Worm (Caenorhabditis elegans) whole organism, L4/young adult: ENCODE data around the gene sru-27.

Experiments used
- W03F9.2 ChIP-seq: fragments of 150-350 bp; optimal IDR thresholded peaks from 2 replicates; lab custom pipeline; 2014; ENCODE audit warnings: missing biosample characterization, missing genetic modification characterization
- dao-5 ChIP-seq: sonication (generic microtip); optimal IDR thresholded peaks from 2 replicates; lab custom pipeline; 2016; ENCODE audit warnings: missing genotype, missing genetic modification characterization, moderate library complexity, missing compliant biosample characterization
- him-1 ChIP-seq: sonication (generic microtip); optimal IDR thresholded peaks from 2 replicates; lab custom pipeline; 2016; ENCODE audit warnings: missing genotype, missing genetic modification reagents, missing genetic modification characterization, missing compliant biosample characterization

The sru-27 gene

ce11 chrV:1495334-1495733 is 3.9 kb upstream of the sru-27 start, which contains the start of gene C38C3.3:
C38C3.3 (plus strand) TSS chrV:1495634.
- TF ChIP-seq W03F9.2 (tag; lab: Kevin White, UChicago) (no peak), him-1 (tag; lab: Kevin White, UChicago) (no peak), dao-5 (no peak)

- TF ChIP-seq him-1 (tag; lab: Kevin White, UChicago), result no peak
- no peak for TF ChIP-seq dao-5
- no peak for TF ChIP-seq W03F9.2 (tag; lab: Kevin White, UChicago)
Observed at ce11 chrV:1495752-1496151, 3.5 kb upstream of the sru-27 start.

ce11 chrV:1505995-1506394 is 6.8 kb downstream of the sru-27 start, which contains the start of gene sru-28:
sru-28 (plus strand) TSS chrV:1506295.
- TF ChIP-seq dao-5 (no peak), him-1 (tag; lab: Kevin White, UChicago) (no peak), W03F9.2 (tag; lab: Kevin White, UChicago) (no peak)

- no peak for TF ChIP-seq dao-5
- TF ChIP-seq W03F9.2 (tag; lab: Kevin White, UChicago), result no peak
- no peak for TF ChIP-seq him-1 (tag; lab: Kevin White, UChicago)
Observed at ce11 chrV:1511537-1511936, 12.3 kb downstream of the sru-27 start, which contains the start of gene nhr-260. nhr-260 (minus strand) TSS chrV:1511637.

ce11 chrV:1521845-1522244 is 22.6 kb downstream of the sru-27 start, which contains the start of gene str-240:
str-240 (minus strand) TSS chrV:1521945.
- TF ChIP-seq him-1 (tag; lab: Kevin White, UChicago), result no peak
- no peak for TF ChIP-seq dao-5
- TF ChIP-seq W03F9.2 (tag; lab: Kevin White, UChicago), result no peak

- TF ChIP-seq W03F9.2 (tag; lab: Kevin White, UChicago), result no peak
- no peak for TF ChIP-seq dao-5
- no peak for TF ChIP-seq him-1 (tag; lab: Kevin White, UChicago)
Observed at ce11 chrV:1522485-1522884, 23.2 kb downstream of the sru-27 start, which contains the start of gene str-243. str-243 (plus strand) TSS chrV:1522785.

ce11 chrV:1527985-1528384 is 28.7 kb downstream of the sru-27 start, which contains the start of gene str-236:
str-236 (minus strand) TSS chrV:1528085.
- TF ChIP-seq dao-5, result no peak
- no peak for TF ChIP-seq W03F9.2 (tag; lab: Kevin White, UChicago)
- no peak for TF ChIP-seq him-1 (tag; lab: Kevin White, UChicago)

ce11 chrV:1531159-1531558 is 31.9 kb downstream of the sru-27 start, which contains the start of gene K02H11.4:
K02H11.4 (minus strand) TSS chrV:1531259.
- TF ChIP-seq dao-5, result no peak
- TF ChIP-seq him-1 (tag; lab: Kevin White, UChicago), result no peak
- TF ChIP-seq W03F9.2 (tag; lab: Kevin White, UChicago), result no peak

ce11 chrV:1532455-1532854 is 33.2 kb downstream of the sru-27 start:
- TF ChIP-seq dao-5 (no peak), him-1 (tag; lab: Kevin White, UChicago) (no peak), W03F9.2 (tag; lab: Kevin White, UChicago) (no peak)

- TF ChIP-seq W03F9.2 (tag; lab: Kevin White, UChicago) (no peak), dao-5 (no peak), him-1 (tag; lab: Kevin White, UChicago) (no peak)
Observed at ce11 chrV:1534315-1534714, 35.1 kb downstream of the sru-27 start, which contains the start of gene trx-5. trx-5 (minus strand) TSS chrV:1534415.

- TF ChIP-seq him-1 (tag; lab: Kevin White, UChicago) (no peak), dao-5 (no peak), W03F9.2 (tag; lab: Kevin White, UChicago) (no peak)
Observed at ce11 chrV:1536979-1537378, 37.7 kb downstream of the sru-27 start, which contains the start of gene K02H11.9. K02H11.9 (minus strand) TSS chrV:1537079.

- TF ChIP-seq dao-5, result no peak
- no peak for TF ChIP-seq him-1 (tag; lab: Kevin White, UChicago)
- TF ChIP-seq W03F9.2 (tag; lab: Kevin White, UChicago), result no peak
Observed at ce11 chrV:1538842-1539241, 39.6 kb downstream of the sru-27 start.

ce11 chrV:1540249-1540648 is 41.0 kb downstream of the sru-27 start:
- TF ChIP-seq dao-5 (no peak), him-1 (tag; lab: Kevin White, UChicago) (no peak), W03F9.2 (tag; lab: Kevin White, UChicago) (no peak)

- TF ChIP-seq dao-5, result no peak
- no peak for TF ChIP-seq him-1 (tag; lab: Kevin White, UChicago)
Observed at ce11 chrV:1541786-1542185, 42.5 kb downstream of the sru-27 start, which contains the start of gene oac-31. oac-31 (minus strand) TSS chrV:1541886.

- TF ChIP-seq W03F9.2 (tag; lab: Kevin White, UChicago) (no peak), him-1 (tag; lab: Kevin White, UChicago) (no peak), dao-5 (no peak)
Observed at ce11 chrV:1545694-1546093, 46.5 kb downstream of the sru-27 start, which contains the start of gene oac-32. oac-32 (minus strand) TSS chrV:1545783.
